Fruit fly (Drosophila melanogaster): Measurements from ENCODE around the gene Rcd4.

Gene Rcd4

dm6 chr2L:8365701-8366643 lies 16.7 kb upstream of the Rcd4 start, which contains the start of gene Pp2A-29B:
Pp2A-29B (plus strand) TSS chr2L:8366038.
- TF ChIP-seq fd96Ca (GFP tag; IDR thresholded peaks at IDR 0.05): 0 out of 3 replicates have a peak, but pooled peaks have one; percentile 15
- TF ChIP-seq CG15710 (tag; optimal IDR thresholded peaks at IDR 0.05): peak; percentile 13
- TF ChIP-seq Ets98B (GFP tag; IDR thresholded peaks at IDR 0.05): no peak
- peak; percentile 4 for TF ChIP-seq Pif1A (GFP tag; optimal IDR thresholded peaks at IDR 0.05)
- peak; percentile 32 for TF ChIP-seq CG8159 (tag; optimal IDR thresholded peaks at IDR 0.05)

- TF ChIP-seq CG34367 (tag; optimal IDR thresholded peaks at IDR 0.05) (no peak), EcR (GFP tag; optimal IDR thresholded peaks at IDR 0.05) (peak; percentile 44), CG13204 (GFP tag; optimal IDR thresholded peaks at IDR 0.05) (no peak), Pif1A (GFP tag; optimal IDR thresholded peaks at IDR 0.05) (no peak), CG32121 (GFP tag; IDR thresholded peaks at IDR 0.05) (peak; percentile 46; the same call in 1 of the 2 replicates), CG12605 (GFP tag; IDR thresholded peaks at IDR 0.05) (peak; percentile 44; the same call in 1 of the 2 replicates), CG8301 (tag; optimal IDR thresholded peaks at IDR 0.05) (no peak), Ets98B (GFP tag; IDR thresholded peaks at IDR 0.05) (peak; percentile 74; the same call in 1 of the 2 replicates), fd96Ca (GFP tag; IDR thresholded peaks at IDR 0.05) (peak; percentile 67; the same call in 2 of the 3 replicates), CG9948 (tag; optimal IDR thresholded peaks at IDR 0.05) (no peak), CG15710 (tag; optimal IDR thresholded peaks at IDR 0.05) (peak; percentile 16), CG10348 (GFP tag; IDR thresholded peaks at IDR 0.05) (0 out of 2 replicates have a peak, but pooled peaks have one; percentile 6), Pif1B (GFP tag; optimal IDR thresholded peaks at IDR 0.05) (no peak), D1 (tag; optimal IDR thresholded peaks at IDR 0.05) (no peak), CG4496 (GFP tag; IDR thresholded peaks at IDR 0.05) (peak; percentile 50; the same call in 1 of the 3 replicates), gl (tag; optimal IDR thresholded peaks at IDR 0.05) (no peak), Snoo (tag; optimal IDR thresholded peaks at IDR 0.05) (no peak), rn (GFP tag; IDR thresholded peaks at IDR 0.05) (no peak), CG14655 (GFP tag; optimal IDR thresholded peaks at IDR 0.05) (no peak), CG17806 (tag; optimal IDR thresholded peaks at IDR 0.05) (no peak)
Measured at dm6 chr2L:8370364-8371326, 12.0 kb upstream of the Rcd4 start, which contains the start of gene CG17292. CG17292 (plus strand) TSS chr2L:8370454.

dm6 chr2L:8371354-8371937 lies 11.2 kb upstream of the Rcd4 start:
- TF ChIP-seq CG32121 (GFP tag; IDR thresholded peaks at IDR 0.05) (peak; percentile 13; the same call in 1 of the 2 replicates), CG9948 (tag; optimal IDR thresholded peaks at IDR 0.05) (peak; percentile 4), D1 (tag; optimal IDR thresholded peaks at IDR 0.05) (no peak), CG14655 (GFP tag; optimal IDR thresholded peaks at IDR 0.05) (no peak), CG10348 (GFP tag; IDR thresholded peaks at IDR 0.05) (no peak)

dm6 chr2L:8372248-8372647 lies 10.4 kb upstream of the Rcd4 start:
- no peak for TF ChIP-seq Ets98B (GFP tag; IDR thresholded peaks at IDR 0.05)
- no peak for TF ChIP-seq fd96Ca (GFP tag; IDR thresholded peaks at IDR 0.05)
- TF ChIP-seq CG17806 (tag; optimal IDR thresholded peaks at IDR 0.05): no peak
- TF ChIP-seq CG13204 (GFP tag; optimal IDR thresholded peaks at IDR 0.05): no peak
- TF ChIP-seq CG10348 (GFP tag; IDR thresholded peaks at IDR 0.05): no peak
- no peak for TF ChIP-seq CG14655 (GFP tag; optimal IDR thresholded peaks at IDR 0.05)
- no peak for TF ChIP-seq CG4496 (GFP tag; IDR thresholded peaks at IDR 0.05)
- TF ChIP-seq rn (GFP tag; IDR thresholded peaks at IDR 0.05): no peak
- no peak for TF ChIP-seq CG9948 (tag; optimal IDR thresholded peaks at IDR 0.05)
- no peak for TF ChIP-seq Snoo (tag; optimal IDR thresholded peaks at IDR 0.05)
- no peak for TF ChIP-seq CG15710 (tag; optimal IDR thresholded peaks at IDR 0.05)
- no peak for TF ChIP-seq gl (tag; optimal IDR thresholded peaks at IDR 0.05)
- no peak for TF ChIP-seq CG34367 (tag; optimal IDR thresholded peaks at IDR 0.05)
- no peak for TF ChIP-seq CG8301 (tag; optimal IDR thresholded peaks at IDR 0.05)
- no peak for TF ChIP-seq Pif1B (GFP tag; optimal IDR thresholded peaks at IDR 0.05)
- TF ChIP-seq CG12605 (GFP tag; IDR thresholded peaks at IDR 0.05): no peak
- TF ChIP-seq CG8159 (tag; optimal IDR thresholded peaks at IDR 0.05): no peak
- TF ChIP-seq EcR (GFP tag; optimal IDR thresholded peaks at IDR 0.05): no peak

dm6 chr2L:8374235-8374634 lies 8.4 kb upstream of the Rcd4 start, which contains the start of gene Wdr82:
Wdr82 (plus strand) TSS chr2L:8374461.
- no peak for TF ChIP-seq CG8301 (tag; optimal IDR thresholded peaks at IDR 0.05)
- no peak for TF ChIP-seq CG17806 (tag; optimal IDR thresholded peaks at IDR 0.05)
- no peak for TF ChIP-seq rn (GFP tag; IDR thresholded peaks at IDR 0.05)
- TF ChIP-seq D1 (tag; optimal IDR thresholded peaks at IDR 0.05): no peak
- no peak for TF ChIP-seq Ets98B (GFP tag; IDR thresholded peaks at IDR 0.05)
- TF ChIP-seq CG14655 (GFP tag; optimal IDR thresholded peaks at IDR 0.05): no peak
- no peak for TF ChIP-seq fd96Ca (GFP tag; IDR thresholded peaks at IDR 0.05)
- no peak for TF ChIP-seq CG13204 (GFP tag; optimal IDR thresholded peaks at IDR 0.05)
- TF ChIP-seq CG4496 (GFP tag; IDR thresholded peaks at IDR 0.05): no peak
